Worm (Caenorhabditis elegans) whole organism, young adult: ENCODE results near the gene Y66C5A.2.
A peak's percentile ranks its signal among the peaks of the same experiment; 100 is the strongest.

ENCODE experiments used
- B0019.2 ChIP-seq: fragments of 200-800 bp; sonication (Bioruptor generic); conservative IDR thresholded peaks from 2 replicates; pipeline ENCODE4 v1.3.6; 2022; ENCODE audit warnings: missing genetic modification reagents, missing genetic modification characterization, missing compliant biosample characterization
- B0035.1 ChIP-seq: sonication (generic microtip); optimal IDR thresholded peaks from 2 replicates; lab custom pipeline; 2016; ENCODE audit warnings: missing genetic modification characterization, mild to moderate bottlenecking, missing compliant biosample characterization, missing genotype, missing genetic modification reagents
- C06A6.2 ChIP-seq: fragments of 200-800 bp; sonication (Bioruptor generic); conservative IDR thresholded peaks from 2 replicates; pipeline ENCODE4 v1.3.6; 2022; ENCODE audit warnings: missing genetic modification characterization, missing compliant biosample characterization
- F23B12.7 ChIP-seq: sonication (generic microtip); optimal IDR thresholded peaks from 2 replicates; lab custom pipeline; 2017; ENCODE audit warnings: missing genetic modification characterization, mild to moderate bottlenecking, missing compliant biosample characterization, antibody characterized with exemption, moderate library complexity; ENCODE audit not compliant: insufficient read depth
- F33H1.4 ChIP-seq: fragments of 200-800 bp; sonication (Bioruptor generic); IDR thresholded peaks from 2 replicates; pipeline ENCODE4 v1.3.6; 2022; ENCODE audit warnings: missing genetic modification reagents, missing genetic modification characterization, missing compliant biosample characterization
- F39B2.1 ChIP-seq: fragments of 200-800 bp; sonication (Bioruptor generic); IDR thresholded peaks from 2 replicates; pipeline ENCODE4 v1.3.6; 2022; ENCODE audit warnings: missing genetic modification reagents, missing genetic modification characterization, missing compliant biosample characterization
- F55B11.4 ChIP-seq: sonication (generic microtip); optimal IDR thresholded peaks from 2 replicates; lab custom pipeline; 2016; ENCODE audit warnings: missing compliant biosample characterization, missing genetic modification characterization, borderline replicate concordance; ENCODE audit not compliant: insufficient read depth
- F57A8.1 ChIP-seq: fragments of 200-800 bp; sonication (Bioruptor generic); optimal IDR thresholded peaks from 2 replicates; lab custom pipeline; 2018; ENCODE audit warnings: mild to moderate bottlenecking, missing genetic modification characterization, moderate library complexity, missing compliant biosample characterization
- F57C9.4 ChIP-seq: sonication (generic microtip); optimal IDR thresholded peaks from 2 replicates; lab custom pipeline; 2017; ENCODE audit warnings: mild to moderate bottlenecking, missing genetic modification characterization, missing compliant biosample characterization
- Y56A3A.18 ChIP-seq: fragments of 200-800 bp; sonication (Bioruptor generic); IDR thresholded peaks from 2 replicates; pipeline ENCODE4 v1.3.6; 2022; ENCODE audit warnings: missing genetic modification reagents, missing genetic modification characterization, missing compliant biosample characterization
- Y79H2A.3 ChIP-seq: fragments of 200-800 bp; sonication (Bioruptor generic); conservative IDR thresholded peaks from 2 replicates; pipeline ENCODE4 v1.3.6; 2022; ENCODE audit warnings: missing genetic modification reagents, missing genetic modification characterization, missing compliant biosample characterization
- akir-1 ChIP-seq: fragments of 200-800 bp; sonication (Bioruptor generic); optimal IDR thresholded peaks from 2 replicates; lab custom pipeline; 2018; ENCODE audit warnings: mild to moderate bottlenecking, missing genetic modification characterization, moderate library complexity, missing compliant biosample characterization
- aptf-3 ChIP-seq: fragments of 200-800 bp; sonication (Bioruptor generic); IDR thresholded peaks from 2 replicates; pipeline ENCODE4 v1.3.6; 2022; ENCODE audit warnings: missing genetic modification characterization, missing compliant biosample characterization
- athp-1 ChIP-seq: sonication (generic microtip); optimal IDR thresholded peaks from 2 replicates; lab custom pipeline; 2017; ENCODE audit warnings: mild to moderate bottlenecking, missing genetic modification characterization, missing compliant biosample characterization
- cebp-1 ChIP-seq, 2 experiments: fragments of 200-800 bp in 1 of 2; sonication (Bioruptor generic) in 1 of 2; sonication (generic microtip) in 1 of 2; IDR thresholded peaks in 1 of 2; optimal IDR thresholded peaks in 1 of 2; 2 replicates each; pipeline versions ENCODE4 v1.3.6 to Lab custom; 2017 to 2022; ENCODE audit warnings: missing compliant biosample characterization in 2 of 2, missing genetic modification characterization in 2 of 2, mild to moderate bottlenecking in 1 of 2, missing genetic modification reagents in 1 of 2, moderate library complexity in 1 of 2
- cebp-2 ChIP-seq: fragments of 200-800 bp; sonication (Bioruptor generic); IDR thresholded peaks from 2 replicates; pipeline ENCODE4 v1.3.6; 2022; ENCODE audit warnings: missing genetic modification characterization, missing compliant biosample characterization
- ceh-79 ChIP-seq: sonication (generic microtip); optimal IDR thresholded peaks from 2 replicates; lab custom pipeline; 2017; ENCODE audit warnings: mild to moderate bottlenecking, missing genetic modification characterization, missing compliant biosample characterization
- ceh-91 ChIP-seq: fragments of 200-800 bp; sonication (Bioruptor generic); IDR thresholded peaks from 2 replicates; pipeline ENCODE4 v1.3.6; 2022; ENCODE audit warnings: missing genetic modification reagents, missing genetic modification characterization, missing compliant biosample characterization
- dpl-1 ChIP-seq: fragments of 150-350 bp; optimal IDR thresholded peaks from 2 replicates; lab custom pipeline; 2014; ENCODE audit warnings: missing biosample characterization, missing genetic modification reagents, missing genetic modification characterization
- ets-4 ChIP-seq: fragments of 200-800 bp; sonication (Bioruptor generic); optimal IDR thresholded peaks from 2 replicates; lab custom pipeline; 2018; ENCODE audit warnings: mild to moderate bottlenecking, missing genetic modification characterization, missing compliant biosample characterization
- fkh-3 ChIP-seq: sonication (generic microtip); optimal IDR thresholded peaks from 2 replicates; lab custom pipeline; 2016; ENCODE audit warnings: mild to moderate bottlenecking, missing genetic modification characterization, missing compliant biosample characterization
- gei-17 ChIP-seq: fragments of 200-800 bp; sonication (Bioruptor generic); optimal IDR thresholded peaks from 2 replicates; lab custom pipeline; 2018; ENCODE audit warnings: mild to moderate bottlenecking, missing genetic modification characterization, missing compliant biosample characterization
- hlh-12 ChIP-seq: sonication (generic microtip); optimal IDR thresholded peaks from 2 replicates; lab custom pipeline; 2016; ENCODE audit warnings: missing genetic modification characterization, missing compliant biosample characterization
- hmg-20 ChIP-seq: fragments of 200-800 bp; sonication (Bioruptor generic); IDR thresholded peaks from 2 replicates; pipeline ENCODE4 v1.3.6; 2022; ENCODE audit warnings: missing genetic modification reagents, missing genetic modification characterization, missing compliant biosample characterization
- let-607 ChIP-seq, 2 experiments: fragments of 200-800 bp in 1 of 2; sonication (Bioruptor generic) in 1 of 2; sonication (generic microtip) in 1 of 2; optimal IDR thresholded peaks; 2 replicates each; lab custom pipeline; 2016 to 2018; ENCODE audit warnings: mild to moderate bottlenecking in 2 of 2, missing compliant biosample characterization in 2 of 2, missing genetic modification characterization in 2 of 2, moderate library complexity in 2 of 2, missing genotype in 1 of 2
- lin-40 ChIP-seq: sonication (generic microtip); optimal IDR thresholded peaks from 2 replicates; lab custom pipeline; 2016; ENCODE audit warnings: missing genetic modification characterization, mild to moderate bottlenecking, missing compliant biosample characterization, missing genotype, missing genetic modification reagents
- madf-10 ChIP-seq: sonication (generic microtip); optimal IDR thresholded peaks from 2 replicates; lab custom pipeline; 2016; ENCODE audit warnings: mild to moderate bottlenecking, missing genetic modification characterization, missing compliant biosample characterization
- madf-3 ChIP-seq: fragments of 200-800 bp; sonication (Bioruptor generic); IDR thresholded peaks from 2 replicates; pipeline ENCODE4 v1.3.6; 2022; ENCODE audit warnings: missing genetic modification reagents, missing genetic modification characterization, missing compliant biosample characterization
- madf-8 ChIP-seq: fragments of 200-800 bp; sonication (Bioruptor generic); conservative IDR thresholded peaks from 2 replicates; pipeline ENCODE4 v1.3.6; 2022; ENCODE audit warnings: missing genetic modification reagents, missing genetic modification characterization, missing compliant biosample characterization
- nhr-120 ChIP-seq: fragments of 200-800 bp; sonication (Bioruptor generic); IDR thresholded peaks from 2 replicates; pipeline ENCODE4 v1.3.6; 2022; ENCODE audit warnings: missing genetic modification characterization, missing compliant biosample characterization
- nhr-27 ChIP-seq: fragments of 200-800 bp; sonication (Bioruptor generic); optimal IDR thresholded peaks from 2 replicates; lab custom pipeline; 2018; ENCODE audit warnings: mild to moderate bottlenecking, missing genetic modification characterization, moderate library complexity, missing compliant biosample characterization
- nhr-90 ChIP-seq: sonication (generic microtip); optimal IDR thresholded peaks from 2 replicates; lab custom pipeline; 2016; ENCODE audit warnings: missing genotype, mild to moderate bottlenecking, missing genetic modification characterization, missing compliant biosample characterization
- pbrm-1 ChIP-seq: fragments of 200-800 bp; sonication (Bioruptor generic); IDR thresholded peaks from 2 replicates; pipeline ENCODE4 v1.3.6; 2022; ENCODE audit warnings: missing genetic modification reagents, missing genetic modification characterization, missing compliant biosample characterization
- rcor-1 ChIP-seq: fragments of 200-800 bp; sonication (Bioruptor generic); IDR thresholded peaks from 2 replicates; pipeline ENCODE4 v1.3.6; 2022; ENCODE audit warnings: missing genetic modification reagents, missing genetic modification characterization, missing compliant biosample characterization
- rec-8 ChIP-seq, 2 experiments: sonication (generic microtip); optimal IDR thresholded peaks; 2 replicates each; lab custom pipeline; 2016; ENCODE audit warnings: mild to moderate bottlenecking in 2 of 2, missing genetic modification characterization in 2 of 2, missing genetic modification reagents in 2 of 2, missing genotype in 2 of 2, missing biosample characterization in 1 of 2, missing compliant biosample characterization in 1 of 2, moderate library complexity in 1 of 2
- repo-1 ChIP-seq: sonication (generic microtip); optimal IDR thresholded peaks from 2 replicates; lab custom pipeline; 2017; ENCODE audit warnings: mild to moderate bottlenecking, missing genetic modification characterization, missing compliant biosample characterization
- snpc-3.4 ChIP-seq: sonication (generic microtip); optimal IDR thresholded peaks from 2 replicates; lab custom pipeline; 2017; ENCODE audit warnings: missing genetic modification characterization, mild to moderate bottlenecking, missing compliant biosample characterization, antibody characterized with exemption, moderate library complexity, missing genotype, missing genetic modification reagents
- snpc-4 ChIP-seq, 5 experiments: fragments of 150-350 bp in 1 of 5; sonication (generic microtip) in 4 of 5; optimal IDR thresholded peaks; 2 replicates each; lab custom pipeline; 2014 to 2018; ENCODE audit warnings: missing genetic modification characterization in 5 of 5, missing biosample characterization in 3 of 5, antibody characterized with exemption in 2 of 5, mild to moderate bottlenecking in 2 of 5, missing compliant biosample characterization in 2 of 5, missing genotype in 2 of 5, moderate library complexity in 2 of 5, missing genetic modification reagents in 1 of 5
- somi-1 ChIP-seq: fragments of 200-800 bp; sonication (Bioruptor generic); optimal IDR thresholded peaks from 2 replicates; lab custom pipeline; 2018; ENCODE audit warnings: mild to moderate bottlenecking, missing genetic modification characterization, missing compliant biosample characterization
- tlf-1 ChIP-seq: fragments of 200-800 bp; sonication (Bioruptor generic); optimal IDR thresholded peaks from 2 replicates; lab custom pipeline; 2018; ENCODE audit warnings: mild to moderate bottlenecking, missing genetic modification characterization, missing compliant biosample characterization
- unc-62 ChIP-seq: fragments of 150-350 bp; optimal IDR thresholded peaks from 2 replicates; lab custom pipeline; 2014; ENCODE audit warnings: missing biosample characterization, missing genetic modification reagents, missing genetic modification characterization
- xnd-1 ChIP-seq: sonication (generic microtip); optimal IDR thresholded peaks from 2 replicates; lab custom pipeline; 2016; ENCODE audit warnings: missing genotype, missing genetic modification reagents, missing genetic modification characterization, missing compliant biosample characterization
- zim-3 ChIP-seq: sonication (generic microtip); optimal IDR thresholded peaks from 2 replicates; lab custom pipeline; 2017; ENCODE audit warnings: mild to moderate bottlenecking, missing genetic modification characterization, moderate library complexity, missing compliant biosample characterization
- ztf-28 ChIP-seq: fragments of 200-800 bp; sonication (Bioruptor generic); IDR thresholded peaks from 2 replicates; pipeline ENCODE4 v1.3.6; 2022; ENCODE audit warnings: missing genetic modification reagents, missing genetic modification characterization, missing compliant biosample characterization
- ztf-6 ChIP-seq: fragments of 200-800 bp; sonication (Bioruptor generic); IDR thresholded peaks from 2 replicates; pipeline ENCODE4 v1.3.6; 2022; ENCODE audit warnings: missing genetic modification reagents, missing genetic modification characterization, missing compliant biosample characterization

The Y66C5A.2 gene

ce11 chrX:14478743-14479428 lies 18.4 kb downstream of the Y66C5A.2 start, which contains the start of gene M163.11 (continued):
- TF ChIP-seq cebp-1 (GFP tag; IDR thresholded peaks at IDR 0.05; lab: Robert Waterston, UW) = 0 out of 2 replicates have a peak, but pooled peaks have one; percentile 22
- TF ChIP-seq cebp-1 (tag; optimal IDR thresholded peaks at IDR 0.05; lab: Kevin White, UChicago) = peak; percentile 17
- TF ChIP-seq F33H1.4 (GFP tag; lab: Robert Waterston, UW) = no peak
- TF ChIP-seq athp-1 (tag; lab: Kevin White, UChicago) = peak; percentile 21
- peak; percentile 11 for TF ChIP-seq lin-40 (tag; lab: Kevin White, UChicago)
- TF ChIP-seq snpc-3.4 (tag; lab: Kevin White, UChicago) = peak; percentile 86
- TF ChIP-seq ztf-6 = 0 out of 2 replicates have a peak, but pooled peaks have one; percentile 13
- TF ChIP-seq dpl-1 (GFP tag; lab: Kevin White, UChicago) = no peak
- no peak for TF ChIP-seq ceh-79 (tag; lab: Kevin White, UChicago)
- TF ChIP-seq snpc-4 (GFP tag; optimal IDR thresholded peaks at IDR 0.05; lab: Kevin White, UChicago) = peak; percentile 57
- peak; percentile 8 to 78 (median 44) for TF ChIP-seq snpc-4 (tag; optimal IDR thresholded peaks at IDR 0.05; lab: Kevin White, UChicago)
- peak; percentile 39 for TF ChIP-seq madf-10
- TF ChIP-seq tlf-1 = peak; percentile 15
- peak; percentile 57 for TF ChIP-seq zim-3 (tag; lab: Kevin White, UChicago)
- TF ChIP-seq B0019.2 (GFP tag; lab: Robert Waterston, UW) = no peak
- no peak for TF ChIP-seq F57C9.4 (tag; lab: Kevin White, UChicago)
- TF ChIP-seq fkh-3 = no peak
- TF ChIP-seq ets-4 (GFP tag; lab: Kevin White, UChicago) = no peak
- TF ChIP-seq pbrm-1 (GFP tag; lab: Robert Waterston, UW) = peak; percentile 76
- TF ChIP-seq F39B2.1 (GFP tag; lab: Robert Waterston, UW) = no peak
- peak; percentile 86 for TF ChIP-seq nhr-90
- no peak for TF ChIP-seq ceh-91 (GFP tag; lab: Robert Waterston, UW)
- TF ChIP-seq akir-1 (GFP tag; lab: Kevin White, UChicago) = no peak
- peak; percentile 44 for TF ChIP-seq nhr-27 (tag; lab: Kevin White, UChicago)
- TF ChIP-seq hmg-20 (GFP tag; lab: Robert Waterston, UW) = peak; percentile 67; the same call in 1 of the 2 replicates
- TF ChIP-seq gei-17 (GFP tag; lab: Kevin White, UChicago) = no peak
- no peak for TF ChIP-seq somi-1 (GFP tag; lab: Kevin White, UChicago)
- TF ChIP-seq xnd-1 (tag; lab: Kevin White, UChicago) = no peak
- peak; percentile 9 for TF ChIP-seq F23B12.7 (tag; lab: Kevin White, UChicago)
- TF ChIP-seq Y79H2A.3 = no peak
- TF ChIP-seq cebp-2 = 0 out of 2 replicates have a peak, but pooled peaks have one; percentile 77
- TF ChIP-seq B0035.1 (tag; lab: Kevin White, UChicago) = peak; percentile 43
- peak; percentile 30 to 37 for TF ChIP-seq let-607 (tag; optimal IDR thresholded peaks at IDR 0.05; lab: Kevin White, UChicago)
- peak; percentile 44 for TF ChIP-seq hlh-12
- TF ChIP-seq ztf-28 = no peak
- TF ChIP-seq F55B11.4 (tag; lab: Kevin White, UChicago) = no peak
- no peak for TF ChIP-seq F57A8.1 (GFP tag; lab: Kevin White, UChicago)
- TF ChIP-seq C06A6.2 (GFP tag; lab: Robert Waterston, UW) = no peak
- 0 out of 2 replicates have a peak, but pooled peaks have one; percentile 55 for TF ChIP-seq aptf-3 (GFP tag; lab: Robert Waterston, UW)
- TF ChIP-seq rec-8 (tag; optimal IDR thresholded peaks at IDR 0.05; lab: Kevin White, UChicago) = peak; percentile 55 to 57
- no peak for TF ChIP-seq madf-8 (GFP tag; lab: Robert Waterston, UW)
- no peak for TF ChIP-seq unc-62 (GFP tag; lab: Kevin White, UChicago)
- peak; percentile 80; the same call in 1 of the 2 replicates for TF ChIP-seq madf-3
- TF ChIP-seq nhr-120 (GFP tag; lab: Robert Waterston, UW) = no peak
- peak; percentile 38 for TF ChIP-seq repo-1 (tag; lab: Kevin White, UChicago)
- peak; percentile 65 for TF ChIP-seq Y56A3A.18 (GFP tag; lab: Robert Waterston, UW)
- TF ChIP-seq rcor-1 (GFP tag; lab: Robert Waterston, UW) = peak; percentile 66
